Fruit fly (Drosophila melanogaster): ENCODE results near the gene sky.

dm6 chr2L:20868921-20869320 is 49.8 kb downstream of the sky start:
- TF ChIP-seq pan (optimal IDR thresholded peaks at IDR 0.05) (no peak), lola (GFP tag; optimal IDR thresholded peaks at IDR 0.05) (no peak), sv (GFP tag; optimal IDR thresholded peaks at IDR 0.05) (no peak), Hr78 (GFP tag; optimal IDR thresholded peaks at IDR 0.05) (no peak), CG9705 (GFP tag; optimal IDR thresholded peaks at IDR 0.05) (no peak)
